Fruit fly (Drosophila melanogaster) whole organism, embryonic: ENCODE data around the gene CG31021.

Experiments used
- BtbVII ChIP-seq: fragments of 200-800 bp; sonication (Bioruptor generic); optimal IDR thresholded peaks from 3 replicates; lab custom pipeline; 2017; ENCODE audit warnings: missing biosample characterization, mild to moderate bottlenecking, missing genetic modification characterization
- Med ChIP-seq: fragments of 200-800 bp; sonication (Bioruptor generic); peaks from one replicate; lab custom pipeline; 2016; ENCODE audit warnings: missing biosample characterization, missing genetic modification characterization, mild to moderate bottlenecking, inconsistent platforms, moderate library complexity
- Usf ChIP-seq: fragments of 200-800 bp; sonication (Bioruptor generic); optimal IDR thresholded peaks from 2 replicates; lab custom pipeline; 2017; ENCODE audit warnings: missing genotype, missing biosample characterization, missing genetic modification characterization
- dmrt99B ChIP-seq: fragments of 200-800 bp; sonication (Bioruptor generic); optimal IDR thresholded peaks from 2 replicates; lab custom pipeline; 2018; ENCODE audit warnings: missing biosample characterization, mild to moderate bottlenecking, missing genetic modification characterization, moderate library complexity
- fu2 ChIP-seq: fragments of 200-800 bp; sonication (Bioruptor generic); optimal IDR thresholded peaks from 2 replicates; lab custom pipeline; 2016; ENCODE audit warnings: missing biosample characterization, missing genetic modification characterization
- sisA ChIP-seq: fragments of 200-800 bp; sonication (Bioruptor generic); IDR thresholded peaks from 2 replicates; pipeline ENCODE4 v1.3.6; 2022; ENCODE audit warnings: missing biosample characterization, missing genetic modification characterization

- TF ChIP-seq fu2 (no peak), BtbVII (GFP tag; lab: Kevin White, UChicago) (no peak), sisA (GFP tag; lab: Robert Waterston, UW) (no peak), dmrt99B (tag; lab: Kevin White, UChicago) (no peak), Med (GFP tag; lab: Kevin White, UChicago) (no peak), Usf (no peak)
Observed at dm6 chr3R:30603881-30604280, 1.9 kb downstream of the CG31021 start, which contains the start of gene PH4alphaNE3.
